Worm (Caenorhabditis elegans): Measurements from ENCODE around the gene unc-25.
A peak's percentile ranks its signal among the peaks of the same experiment; 100 is the strongest.

Gene unc-25

ce11 chrIII:12904987-12905541, 37.4 kb upstream of the unc-25 start, which contains the start of gene cox-5A (continued):
- TF ChIP-seq lin-11 (tag; optimal IDR thresholded peaks at IDR 0.05) (peak; percentile 99), crh-2 (tag; optimal IDR thresholded peaks at IDR 0.05) (peak; percentile 99), zag-1 (tag; optimal IDR thresholded peaks at IDR 0.05) (peak; percentile 96), nhr-21 (tag; optimal IDR thresholded peaks at IDR 0.05) (peak; percentile 99), R02D3.7 (tag; optimal IDR thresholded peaks at IDR 0.05) (peak; percentile 85), ZK546.5 (tag; optimal IDR thresholded peaks at IDR 0.05) (peak; percentile 88), Y55F3AM.14 (GFP tag; optimal IDR thresholded peaks at IDR 0.05) (peak; percentile 98), nhr-6 (tag; optimal IDR thresholded peaks at IDR 0.05) (peak; percentile 99), unc-62 (GFP tag; optimal IDR thresholded peaks at IDR 0.05) (peak; percentile 94), nhr-25 (tag; optimal IDR thresholded peaks at IDR 0.05) (peak; percentile 99), elt-1 (tag; optimal IDR thresholded peaks at IDR 0.05) (no peak), snpc-4 (tag; optimal IDR thresholded peaks at IDR 0.05) (peak; percentile 92), alr-1 (tag; optimal IDR thresholded peaks at IDR 0.05) (no peak), mbf-1 (tag; optimal IDR thresholded peaks at IDR 0.05) (peak; percentile 57), gmeb-1 (tag; optimal IDR thresholded peaks at IDR 0.05) (peak; percentile 100), dmd-4 (tag; optimal IDR thresholded peaks at IDR 0.05) (peak; percentile 72), fos-1 (tag; optimal IDR thresholded peaks at IDR 0.05) (peak; percentile 100), unc-55 (GFP tag; optimal IDR thresholded peaks at IDR 0.05) (peak; percentile 100), nhr-10 (tag; optimal IDR thresholded peaks at IDR 0.05) (peak; percentile 95), nhr-23 (tag; optimal IDR thresholded peaks at IDR 0.05) (no peak)

ce11 chrIII:12906611-12907037, 35.8 kb upstream of the unc-25 start:
- TF ChIP-seq nhr-6 (tag; optimal IDR thresholded peaks at IDR 0.05): peak; percentile 54
- TF ChIP-seq Y55F3AM.14 (GFP tag; optimal IDR thresholded peaks at IDR 0.05): no peak
- no peak for TF ChIP-seq nhr-237 (tag; optimal IDR thresholded peaks at IDR 0.05)
- TF ChIP-seq gmeb-1 (tag; optimal IDR thresholded peaks at IDR 0.05): no peak
- peak; percentile 11 for TF ChIP-seq nhr-25 (tag; optimal IDR thresholded peaks at IDR 0.05)
- no peak for TF ChIP-seq nhr-10 (tag; optimal IDR thresholded peaks at IDR 0.05)
- peak; percentile 13 for TF ChIP-seq R02D3.7 (tag; optimal IDR thresholded peaks at IDR 0.05)
- TF ChIP-seq F13H6.1 (tag; optimal IDR thresholded peaks at IDR 0.05): peak; percentile 32
- peak; percentile 20 for TF ChIP-seq sem-4 (tag; optimal IDR thresholded peaks at IDR 0.05)
- TF ChIP-seq snpc-4 (tag; optimal IDR thresholded peaks at IDR 0.05): no peak
- TF ChIP-seq dmd-4 (tag; optimal IDR thresholded peaks at IDR 0.05): no peak
- TF ChIP-seq peb-1 (tag; optimal IDR thresholded peaks at IDR 0.05): no peak
- no peak for TF ChIP-seq lin-11 (tag; optimal IDR thresholded peaks at IDR 0.05)
- no peak for TF ChIP-seq mdl-1 (tag; optimal IDR thresholded peaks at IDR 0.05)
- TF ChIP-seq crh-2 (tag; optimal IDR thresholded peaks at IDR 0.05): peak; percentile 39
- TF ChIP-seq egl-27 (tag; optimal IDR thresholded peaks at IDR 0.05): no peak
- TF ChIP-seq lin-13 (GFP tag; optimal IDR thresholded peaks at IDR 0.05): peak; percentile 37
- TF ChIP-seq elt-3 (tag; optimal IDR thresholded peaks at IDR 0.05): no peak
- TF ChIP-seq nhr-21 (tag; optimal IDR thresholded peaks at IDR 0.05): no peak
- no peak for TF ChIP-seq ceh-82 (tag; optimal IDR thresholded peaks at IDR 0.05)
- no peak for TF ChIP-seq ztf-4 (tag; optimal IDR thresholded peaks at IDR 0.05)
- TF ChIP-seq ama-1 (optimal IDR thresholded peaks at IDR 0.05): peak; percentile 50
- no peak for TF ChIP-seq nhr-129 (tag; optimal IDR thresholded peaks at IDR 0.05)
- TF ChIP-seq ZK546.5 (tag; optimal IDR thresholded peaks at IDR 0.05): no peak
- peak; percentile 61 for TF ChIP-seq sma-9 (GFP tag; optimal IDR thresholded peaks at IDR 0.05)
- no peak for TF ChIP-seq sma-9 (tag; optimal IDR thresholded peaks at IDR 0.05)
- peak; percentile 18 for TF ChIP-seq unc-55 (GFP tag; optimal IDR thresholded peaks at IDR 0.05)
- peak; percentile 54 to 70 for TF ChIP-seq lsy-2 (tag; optimal IDR thresholded peaks at IDR 0.05)
- peak; percentile 39 for TF ChIP-seq sma-3 (GFP tag; optimal IDR thresholded peaks at IDR 0.05)

- TF ChIP-seq ztf-11 (tag; optimal IDR thresholded peaks at IDR 0.05) (no peak), blmp-1 (tag; optimal IDR thresholded peaks at IDR 0.05; ENCODE audit: insufficient read depth) (no peak), R02D3.7 (tag; optimal IDR thresholded peaks at IDR 0.05) (no peak), lsy-2 (tag; optimal IDR thresholded peaks at IDR 0.05) (no peak), nhr-6 (tag; optimal IDR thresholded peaks at IDR 0.05) (no peak), aly-2 (tag; optimal IDR thresholded peaks at IDR 0.05) (no peak), nhr-25 (tag; optimal IDR thresholded peaks at IDR 0.05) (no peak), nhr-77 (tag; optimal IDR thresholded peaks at IDR 0.05) (no peak), nhr-237 (tag; optimal IDR thresholded peaks at IDR 0.05) (no peak), ztf-4 (tag; optimal IDR thresholded peaks at IDR 0.05) (no peak), nhr-10 (tag; optimal IDR thresholded peaks at IDR 0.05) (no peak), nhr-12 (tag; optimal IDR thresholded peaks at IDR 0.05) (no peak), mab-5 (tag; optimal IDR thresholded peaks at IDR 0.05) (no peak), Y55F3AM.14 (GFP tag; optimal IDR thresholded peaks at IDR 0.05) (no peak), gmeb-1 (tag; optimal IDR thresholded peaks at IDR 0.05) (no peak), elt-1 (tag; optimal IDR thresholded peaks at IDR 0.05) (no peak), nhr-11 (tag; optimal IDR thresholded peaks at IDR 0.05) (no peak), C34F6.9 (tag; optimal IDR thresholded peaks at IDR 0.05) (no peak)
Observed at ce11 chrIII:12907218-12907617, 35.2 kb upstream of the unc-25 start.
